Fruit fly (Drosophila melanogaster): ENCODE data around the gene CG18764.

CG18764 gene

DNA sequence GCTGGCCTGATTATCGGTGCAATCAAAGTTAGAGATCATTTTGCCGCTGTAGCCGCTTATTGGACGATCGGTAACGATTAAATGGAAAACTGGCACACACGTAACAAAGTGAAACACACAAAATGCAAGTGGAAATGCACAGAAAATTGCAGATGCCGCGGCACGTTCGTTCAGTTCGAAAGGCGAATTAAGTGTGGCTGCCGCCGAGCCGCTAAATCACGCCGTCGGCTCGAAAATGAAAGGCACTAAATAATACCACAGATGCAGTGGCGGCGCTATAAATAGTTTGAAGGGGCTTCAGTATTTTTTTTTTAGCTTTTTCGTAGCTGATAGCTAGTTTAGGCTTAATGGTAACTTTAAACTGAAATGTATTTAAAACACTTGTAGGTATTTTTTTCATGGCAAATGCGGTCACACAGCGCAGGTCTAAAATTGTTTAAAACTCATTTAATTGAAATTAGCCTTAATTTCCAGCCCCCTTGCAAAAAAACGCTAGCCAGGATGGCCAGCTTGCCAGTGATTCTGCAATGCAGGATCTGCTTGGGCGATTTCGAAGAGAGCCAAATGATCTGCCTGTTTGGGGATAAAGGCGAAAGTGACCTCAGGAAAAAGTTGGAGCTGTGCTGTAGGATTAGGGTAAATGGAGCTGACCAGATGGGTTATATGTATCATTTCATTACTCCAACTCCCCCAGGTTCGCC, 6.8 kb upstream of the CG18764 start, which contains the start of the genes Jupiter and CG14710:
Gene Jupiter (minus strand): TSS at position 198 of the 701 bp plus-strand sequence.
Gene CG14710 (plus strand): TSS at position 382 of the 701 bp plus-strand sequence.
- peak; percentile 79 for TF ChIP-seq tin (GFP tag; optimal IDR thresholded peaks at IDR 0.05)
- TF ChIP-seq Spps (tag; optimal IDR thresholded peaks at IDR 0.05) = no peak
- peak; percentile 61 for TF ChIP-seq CG10543 (GFP tag; optimal IDR thresholded peaks at IDR 0.05)
- TF ChIP-seq dm (GFP tag; optimal IDR thresholded peaks at IDR 0.05) = peak; percentile 80
- TF ChIP-seq inv (GFP tag; IDR thresholded peaks at IDR 0.05; ENCODE audit: partially characterized antibody) = no peak
- no peak for TF ChIP-seq Oaz (GFP tag; IDR thresholded peaks at IDR 0.05)
- TF ChIP-seq CG4328 (GFP tag; optimal IDR thresholded peaks at IDR 0.05) = peak; percentile 1
- peak; percentile 78 for TF ChIP-seq cg (GFP tag; optimal IDR thresholded peaks at IDR 0.05)
- peak; percentile 73 for TF ChIP-seq trem (tag; optimal IDR thresholded peaks at IDR 0.05)
- no peak for TF ChIP-seq ato (GFP tag; IDR thresholded peaks at IDR 0.05; ENCODE audit: partially characterized antibody)
- TF ChIP-seq E2f2 (GFP tag; IDR thresholded peaks at IDR 0.05) = peak; percentile 89
- peak; percentile 86 for TF ChIP-seq Hmr (GFP tag; optimal IDR thresholded peaks at IDR 0.05)
- TF ChIP-seq CG15269 (tag; optimal IDR thresholded peaks at IDR 0.05) = peak; percentile 30
- peak; percentile 61 for TF ChIP-seq Mes4 (GFP tag; optimal IDR thresholded peaks at IDR 0.05)
- TF ChIP-seq CG1233 (GFP tag; optimal IDR thresholded peaks at IDR 0.05) = no peak
- TF ChIP-seq Bteb2 (GFP tag; optimal IDR thresholded peaks at IDR 0.05) = peak; percentile 71
- TF ChIP-seq sd (tag; optimal IDR thresholded peaks at IDR 0.05) = peak; percentile 60
- peak; percentile 60 for TF ChIP-seq Jarid2 (GFP tag; optimal IDR thresholded peaks at IDR 0.05)
- TF ChIP-seq ind (GFP tag; optimal IDR thresholded peaks at IDR 0.05) = peak; percentile 73
- peak; percentile 83 for TF ChIP-seq zfh1 (GFP tag; IDR thresholded peaks at IDR 0.05)
- TF ChIP-seq Elba2 (GFP tag; optimal IDR thresholded peaks at IDR 0.05) = peak; percentile 46
- TF ChIP-seq CG18011 (GFP tag; optimal IDR thresholded peaks at IDR 0.05) = peak; percentile 6
- TF ChIP-seq Blimp-1 (GFP tag; optimal IDR thresholded peaks at IDR 0.05) = peak; percentile 49
- TF ChIP-seq D19A (tag; optimal IDR thresholded peaks at IDR 0.05) = peak; percentile 23
- TF ChIP-seq mam (GFP tag; optimal IDR thresholded peaks at IDR 0.05) = peak; percentile 89
- peak; percentile 65 for TF ChIP-seq NC2α (GFP tag; optimal IDR thresholded peaks at IDR 0.05)
- peak; percentile 31 for TF ChIP-seq CG10147 (GFP tag; optimal IDR thresholded peaks at IDR 0.05)
- no peak for TF ChIP-seq seq (GFP tag; IDR thresholded peaks at IDR 0.05)
- TF ChIP-seq CG31441 (GFP tag; IDR thresholded peaks at IDR 0.05) = 0 out of 2 replicates have a peak, but pooled peaks have one; percentile 31
- no peak for TF ChIP-seq CG7271 (tag; optimal IDR thresholded peaks at IDR 0.05)
- no peak for TF ChIP-seq wor (GFP tag; IDR thresholded peaks at IDR 0.05)
- TF ChIP-seq zen (tag; optimal IDR thresholded peaks at IDR 0.05) = peak; percentile 79
- peak; percentile 90 for TF ChIP-seq Antp (GFP tag; optimal IDR thresholded peaks at IDR 0.05)
- TF ChIP-seq pb (GFP tag; optimal IDR thresholded peaks at IDR 0.05) = no peak
- peak; percentile 80; the same call in 1 of the 3 replicates for TF ChIP-seq so (GFP tag; IDR thresholded peaks at IDR 0.05)
- peak; percentile 92 for TF ChIP-seq slbo (GFP tag; IDR thresholded peaks at IDR 0.05)
- TF ChIP-seq CG12219 (GFP tag; optimal IDR thresholded peaks at IDR 0.05) = no peak
- no peak for TF ChIP-seq Awh (GFP tag; IDR thresholded peaks at IDR 0.05)
- peak; percentile 31 for TF ChIP-seq CG10431 (GFP tag; optimal IDR thresholded peaks at IDR 0.05)
- peak; percentile 68 for TF ChIP-seq az2 (GFP tag; optimal IDR thresholded peaks at IDR 0.05)
- no peak for TF ChIP-seq ase (GFP tag; IDR thresholded peaks at IDR 0.05)
- peak; percentile 71 for TF ChIP-seq CG9876 (GFP tag; optimal IDR thresholded peaks at IDR 0.05)
- peak; percentile 65 for TF ChIP-seq cas (GFP tag; IDR thresholded peaks at IDR 0.05)
- TF ChIP-seq tna (GFP tag; IDR thresholded peaks at IDR 0.05; ENCODE audit: partially characterized antibody) = no peak
- no peak for TF ChIP-seq org-1 (GFP tag; optimal IDR thresholded peaks at IDR 0.05)
- TF ChIP-seq CG16815 (GFP tag; optimal IDR thresholded peaks at IDR 0.05) = peak; percentile 36
- no peak for TF ChIP-seq fd64A (GFP tag; optimal IDR thresholded peaks at IDR 0.05)
- TF ChIP-seq NfI (GFP tag; optimal IDR thresholded peaks at IDR 0.05) = peak; percentile 60
- TF ChIP-seq nerfin-1 (tag; optimal IDR thresholded peaks at IDR 0.05) = peak; percentile 32
